Worm (Caenorhabditis elegans): ENCODE data around the gene C15B12.8.

DNA sequence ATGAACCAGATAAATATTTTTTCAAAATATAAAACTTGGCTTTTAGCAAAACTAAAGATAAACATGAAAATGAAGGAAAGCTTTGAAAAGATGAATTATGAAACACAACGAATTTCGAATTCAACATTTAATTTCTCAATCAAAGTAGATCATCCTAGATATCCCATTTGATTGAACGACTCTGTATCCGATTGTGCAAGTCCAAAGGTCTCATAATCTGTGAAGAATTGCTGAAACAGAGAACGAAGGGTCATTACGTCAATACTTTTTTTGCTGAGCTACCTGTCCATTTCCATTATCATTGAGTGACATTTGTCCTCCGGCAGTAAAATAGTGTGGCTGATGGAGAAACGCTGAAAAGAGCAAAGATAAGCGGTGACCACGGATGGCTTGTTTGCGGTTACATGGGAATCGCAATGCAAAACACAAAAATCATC, 48.6 kb downstream of the C15B12.8 start:
- peak; percentile 47 for TF ChIP-seq lin-54 (GFP tag; optimal IDR thresholded peaks at IDR 0.05)
- TF ChIP-seq ceh-27 (GFP tag; optimal IDR thresholded peaks at IDR 0.05): no peak
- no peak for TF ChIP-seq ztf-28 (GFP tag; IDR thresholded peaks at IDR 0.05)
- TF ChIP-seq aptf-3 (GFP tag; IDR thresholded peaks at IDR 0.05): no peak
- no peak for TF ChIP-seq snpc-4 (GFP tag; optimal IDR thresholded peaks at IDR 0.05)
- TF ChIP-seq snpc-4 (tag; optimal IDR thresholded peaks at IDR 0.05): no peak

Data from whole organism, young adult.